Worm (Caenorhabditis elegans) whole organism, late embryonic: ENCODE results near the gene Y57G11C.28.
"Not testable (repeated sequence)": the region's sequence is repeated elsewhere in the genome, so short reads cannot be mapped to it uniquely, and the experiment has no call there.

ENCODE experiments used
- K02D7.2 ChIP-seq: sonication (generic microtip); optimal IDR thresholded peaks from 2 replicates; lab custom pipeline; 2017; ENCODE audit warnings: mild to moderate bottlenecking, missing genetic modification characterization, missing compliant biosample characterization
- ama-1 ChIP-seq: fragments of 150-350 bp; optimal IDR thresholded peaks from 2 replicates; lab custom pipeline; 2014
- ceh-19 ChIP-seq: fragments of 200-800 bp; sonication (Bioruptor generic); optimal IDR thresholded peaks from 2 replicates; lab custom pipeline; 2018; ENCODE audit warnings: mild to moderate bottlenecking, missing genetic modification characterization, missing compliant biosample characterization
- ceh-30 ChIP-seq: fragments of 150-350 bp; optimal IDR thresholded peaks from 2 replicates; lab custom pipeline; 2014; ENCODE audit warnings: missing biosample characterization, missing genetic modification characterization
- ceh-34 ChIP-seq: sonication (generic microtip); optimal IDR thresholded peaks from 2 replicates; lab custom pipeline; 2016; ENCODE audit warnings: mild to moderate bottlenecking, missing genetic modification characterization, missing compliant biosample characterization
- ceh-45 ChIP-seq: fragments of 200-800 bp; sonication (Bioruptor generic); IDR thresholded peaks from 2 replicates; pipeline ENCODE4 v1.3.6; 2022; ENCODE audit warnings: missing genetic modification reagents, missing genetic modification characterization, missing compliant biosample characterization
- ceh-48 ChIP-seq: sonication (generic microtip); optimal IDR thresholded peaks from 2 replicates; lab custom pipeline; 2016; ENCODE audit warnings: missing genetic modification characterization, inconsistent platforms, missing compliant biosample characterization
- che-1 ChIP-seq: sonication (generic microtip); optimal IDR thresholded peaks from 2 replicates; lab custom pipeline; 2016; ENCODE audit warnings: mild to moderate bottlenecking, missing genetic modification characterization, missing compliant biosample characterization
- dve-1 ChIP-seq: sonication (generic microtip); optimal IDR thresholded peaks from 2 replicates; lab custom pipeline; 2017; ENCODE audit warnings: antibody characterized with exemption, mild to moderate bottlenecking, missing genetic modification characterization, missing compliant biosample characterization
- elt-2 ChIP-seq: sonication (generic microtip); optimal IDR thresholded peaks from 2 replicates; lab custom pipeline; 2016; ENCODE audit warnings: missing genetic modification reagents, missing genetic modification characterization, missing compliant biosample characterization
- elt-4 ChIP-seq: sonication (generic microtip); optimal IDR thresholded peaks from 2 replicates; lab custom pipeline; 2016; ENCODE audit warnings: missing genetic modification characterization, missing compliant biosample characterization
- ets-4 ChIP-seq: sonication (generic microtip); optimal IDR thresholded peaks from 2 replicates; lab custom pipeline; 2016; ENCODE audit warnings: missing genetic modification characterization, missing compliant biosample characterization
- eyg-1 ChIP-seq: sonication (generic microtip); optimal IDR thresholded peaks from 2 replicates; lab custom pipeline; 2016; ENCODE audit warnings: missing genotype, missing genetic modification characterization, missing compliant biosample characterization
- fax-1 ChIP-seq: sonication (generic microtip); optimal IDR thresholded peaks from 2 replicates; lab custom pipeline; 2016; ENCODE audit warnings: missing genotype, missing genetic modification characterization, missing compliant biosample characterization
- fkh-6 ChIP-seq: sonication (generic microtip); optimal IDR thresholded peaks from 2 replicates; lab custom pipeline; 2016; ENCODE audit warnings: missing genetic modification characterization, missing compliant biosample characterization
- hlh-8 ChIP-seq: sonication (generic microtip); optimal IDR thresholded peaks from 2 replicates; lab custom pipeline; 2016; ENCODE audit warnings: missing genotype, missing genetic modification characterization, missing compliant biosample characterization
- lin-11 ChIP-seq: fragments of 200-800 bp; sonication (Bioruptor generic); optimal IDR thresholded peaks from 2 replicates; lab custom pipeline; 2018; ENCODE audit warnings: mild to moderate bottlenecking, missing genetic modification characterization, missing compliant biosample characterization
- mec-3 ChIP-seq: sonication (generic microtip); optimal IDR thresholded peaks from 2 replicates; lab custom pipeline; 2016; ENCODE audit warnings: borderline replicate concordance, missing genetic modification characterization, missing compliant biosample characterization
- nhr-11 ChIP-seq: fragments of 150-350 bp; optimal IDR thresholded peaks from 2 replicates; lab custom pipeline; 2014; ENCODE audit warnings: missing biosample characterization, missing genetic modification characterization
- nhr-232 ChIP-seq: sonication (generic microtip); optimal IDR thresholded peaks from 2 replicates; lab custom pipeline; 2016; ENCODE audit warnings: missing genetic modification characterization, missing compliant biosample characterization
- odd-2 ChIP-seq: sonication (generic microtip); optimal IDR thresholded peaks from 2 replicates; lab custom pipeline; 2017; ENCODE audit warnings: antibody characterized with exemption, mild to moderate bottlenecking, missing genetic modification characterization, missing compliant biosample characterization
- pag-3 ChIP-seq: sonication (generic microtip); optimal IDR thresholded peaks from 2 replicates; lab custom pipeline; 2016; ENCODE audit warnings: missing compliant biosample characterization, missing genetic modification characterization, borderline replicate concordance
- pax-1 ChIP-seq: fragments of 150-350 bp; optimal IDR thresholded peaks from 2 replicates; lab custom pipeline; 2014; ENCODE audit warnings: missing biosample characterization, missing genetic modification characterization
- pha-2 ChIP-seq: sonication (generic microtip); optimal IDR thresholded peaks from 2 replicates; lab custom pipeline; 2017; ENCODE audit warnings: mild to moderate bottlenecking, missing genetic modification characterization, missing compliant biosample characterization
- pha-4 ChIP-seq: fragments of 150-350 bp; optimal IDR thresholded peaks from 2 replicates; lab custom pipeline; 2018; ENCODE audit warnings: missing biosample characterization, missing genetic modification reagents, missing genetic modification characterization
- pqm-1 ChIP-seq: sonication (generic microtip); optimal IDR thresholded peaks from 2 replicates; lab custom pipeline; 2016; ENCODE audit warnings: missing genetic modification characterization, missing compliant biosample characterization
- pros-1 ChIP-seq: fragments of 150-350 bp; optimal IDR thresholded peaks from 2 replicates; lab custom pipeline; 2014; ENCODE audit warnings: missing biosample characterization, missing genetic modification reagents, missing genetic modification characterization
- rnt-1 ChIP-seq: sonication (generic microtip); optimal IDR thresholded peaks from 2 replicates; lab custom pipeline; 2016; ENCODE audit warnings: missing genetic modification characterization, missing compliant biosample characterization
- sdc-2 ChIP-seq: sonication (generic microtip); optimal IDR thresholded peaks from 2 replicates; lab custom pipeline; 2016; ENCODE audit warnings: missing genotype, missing genetic modification characterization, missing compliant biosample characterization
- ttx-3 ChIP-seq: sonication (generic microtip); optimal IDR thresholded peaks from 2 replicates; lab custom pipeline; 2016; ENCODE audit warnings: missing genetic modification reagents, missing genetic modification characterization, missing compliant biosample characterization
- unc-55 ChIP-seq: sonication (generic microtip); optimal IDR thresholded peaks from 2 replicates; lab custom pipeline; 2017; ENCODE audit warnings: missing biosample characterization, missing genetic modification reagents, missing genetic modification characterization
- unc-86 ChIP-seq: sonication (generic microtip); optimal IDR thresholded peaks from 2 replicates; lab custom pipeline; 2016; ENCODE audit warnings: missing genetic modification characterization, missing compliant biosample characterization
- zip-5 ChIP-seq: sonication (generic microtip); optimal IDR thresholded peaks from 2 replicates; lab custom pipeline; 2016; ENCODE audit warnings: missing genetic modification characterization, missing compliant biosample characterization
- ztf-16 ChIP-seq: sonication (generic microtip); optimal IDR thresholded peaks from 2 replicates; lab custom pipeline; 2017; ENCODE audit warnings: missing genetic modification characterization, missing compliant biosample characterization

Gene Y57G11C.28

DNA sequence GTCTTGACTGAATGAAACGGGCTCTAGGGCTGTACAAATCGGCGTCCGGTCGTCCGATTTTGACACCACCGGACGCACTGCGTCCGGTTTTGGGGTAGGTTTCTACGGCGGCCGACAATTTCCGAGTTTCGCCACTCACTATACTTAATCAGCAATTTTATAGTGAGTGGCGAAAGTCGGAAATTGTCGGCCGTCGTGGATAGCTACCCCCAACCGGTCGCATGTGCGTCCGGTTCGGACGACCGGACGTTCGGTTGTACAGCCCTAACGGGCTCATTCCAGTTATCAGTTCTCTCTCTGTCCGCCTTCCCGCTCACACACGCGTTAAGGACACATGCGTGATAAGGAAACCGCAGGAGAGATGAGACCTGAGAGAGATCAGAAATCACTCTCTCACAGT is 3.1 kb downstream of the Y57G11C.28 start, which contains the start of gene Y57G11C.1131:
Y57G11C.1131 (plus strand) TSS at position 333 of the 400 bp plus-strand sequence.
- TF ChIP-seq ceh-34 (tag; lab: Kevin White, UChicago) (no peak), elt-2 (peak; percentile 28)

DNA sequence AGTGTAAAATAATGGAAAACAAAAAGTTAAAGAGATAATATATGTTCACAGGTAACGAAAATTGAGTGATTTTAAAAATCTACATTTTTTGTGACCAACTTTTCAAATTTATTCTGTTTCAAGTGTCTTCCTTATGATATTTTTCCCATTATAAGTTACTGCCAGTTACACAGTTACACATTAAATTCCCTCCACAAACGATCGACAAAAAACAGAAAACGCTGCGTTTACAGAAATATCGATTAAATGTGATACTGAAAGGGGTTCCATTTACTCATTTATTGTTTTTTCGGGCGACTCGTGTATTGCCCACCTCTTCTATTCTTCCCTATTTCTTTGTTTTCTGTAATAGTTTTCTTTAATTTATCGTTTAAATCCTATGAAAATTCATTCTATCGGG is 7.5 kb downstream of the Y57G11C.28 start, which contains the start of gene Y57G11C.1144:
Y57G11C.1144 (plus strand) TSS at position 301 of the 400 bp plus-strand sequence.
- no peak for TF ChIP-seq lin-11 (tag; lab: Kevin White, UChicago)
- TF ChIP-seq nhr-232 (tag; lab: Kevin White, UChicago): no peak
- TF ChIP-seq zip-5 (tag; lab: Kevin White, UChicago): no peak
- no peak for TF ChIP-seq ceh-45
- no peak for TF ChIP-seq rnt-1
- TF ChIP-seq hlh-8: no peak
- TF ChIP-seq mec-3 (tag; lab: Kevin White, UChicago): no peak
- no peak for TF ChIP-seq odd-2 (tag; lab: Kevin White, UChicago)
- TF ChIP-seq sdc-2 (tag; lab: Kevin White, UChicago): no peak
- no peak for TF ChIP-seq unc-86 (tag; lab: Kevin White, UChicago)
- no peak for TF ChIP-seq pqm-1 (tag; lab: Kevin White, UChicago)

DNA sequence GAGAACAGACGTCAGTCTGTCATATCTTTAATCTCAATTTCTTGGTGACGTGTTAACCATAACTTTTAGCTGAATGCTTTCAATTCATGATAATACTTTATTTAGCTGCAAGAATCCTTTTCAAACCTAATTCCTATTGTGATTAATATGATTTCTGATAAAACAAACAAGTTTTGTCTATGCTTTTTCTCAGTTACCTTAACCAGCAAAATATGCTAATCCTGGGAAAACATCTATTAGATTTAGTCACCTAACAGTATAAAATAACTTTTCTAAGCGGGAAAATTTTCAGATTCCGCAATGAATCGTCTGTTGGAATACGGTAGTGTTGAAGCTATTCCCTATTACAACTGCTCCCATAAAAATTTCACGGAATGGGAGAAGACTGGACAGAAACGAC is 9.1 kb downstream of the Y57G11C.28 start, which contains the start of gene Y57G11C.30:
Y57G11C.30 (plus strand) TSS at position 301 of the 400 bp plus-strand sequence.
- TF ChIP-seq che-1 (tag; lab: Kevin White, UChicago); fax-1; ztf-16: not testable (repeated sequence)

DNA sequence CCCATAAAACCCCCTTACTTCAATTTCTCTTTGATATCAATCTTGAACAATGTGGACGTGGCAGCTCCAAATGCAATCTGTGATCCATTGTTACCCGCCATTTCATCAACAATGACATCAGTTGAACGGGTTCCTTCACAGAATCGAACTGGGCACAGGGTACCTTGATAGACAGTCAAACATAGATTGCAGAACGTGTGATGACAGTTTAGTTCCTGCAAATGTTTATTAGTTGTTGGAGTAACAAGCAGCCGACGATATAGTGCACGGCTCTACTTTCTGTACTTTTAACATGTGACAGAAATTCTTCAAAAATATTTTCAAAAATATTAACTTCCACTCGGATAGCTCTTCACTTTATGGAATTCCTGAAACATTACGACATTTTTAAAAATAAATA is 14.7 kb downstream of the Y57G11C.28 start, which contains the start of gene Y57G11C.48:
Y57G11C.48 (minus strand) TSS at position 101 of the 400 bp plus-strand sequence.
- TF ChIP-seq ceh-45 (no peak), ama-1 (lab: Kevin White, UChicago) (no peak), K02D7.2 (no peak), pag-3 (tag; lab: Kevin White, UChicago) (no peak), ceh-19 (GFP tag; lab: Kevin White, UChicago) (no peak), pros-1 (no peak), pax-1 (tag; lab: Kevin White, UChicago) (no peak), pha-4 (tag; lab: Kevin White, UChicago) (no peak), ets-4 (tag; lab: Kevin White, UChicago) (no peak)

DNA sequence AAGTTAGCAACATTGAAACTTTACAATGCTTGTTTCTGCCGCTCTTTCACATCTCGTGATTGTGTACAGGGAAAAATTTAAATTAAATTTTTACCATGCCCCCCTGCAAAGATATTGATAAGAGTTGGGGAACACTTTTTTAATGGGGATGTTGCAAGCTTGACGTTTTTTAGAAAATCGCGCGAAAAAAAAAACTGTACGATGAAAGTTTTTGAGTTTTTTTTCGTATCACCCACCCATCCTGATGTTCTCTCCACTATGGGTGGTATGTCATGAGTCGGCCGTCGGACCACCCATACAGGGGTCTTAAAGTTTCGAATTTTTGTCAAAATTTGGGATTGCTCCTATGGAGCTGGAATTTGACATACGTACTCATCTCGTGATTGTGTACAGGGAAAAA is 19.5 kb downstream of the Y57G11C.28 start:
- TF ChIP-seq ttx-3 (no peak), nhr-11 (tag; lab: Kevin White, UChicago) (no peak), ceh-48 (no peak), odd-2 (tag; lab: Kevin White, UChicago) (no peak), ceh-30 (tag; lab: Kevin White, UChicago) (no peak), eyg-1 (tag; lab: Kevin White, UChicago) (no peak)

DNA sequence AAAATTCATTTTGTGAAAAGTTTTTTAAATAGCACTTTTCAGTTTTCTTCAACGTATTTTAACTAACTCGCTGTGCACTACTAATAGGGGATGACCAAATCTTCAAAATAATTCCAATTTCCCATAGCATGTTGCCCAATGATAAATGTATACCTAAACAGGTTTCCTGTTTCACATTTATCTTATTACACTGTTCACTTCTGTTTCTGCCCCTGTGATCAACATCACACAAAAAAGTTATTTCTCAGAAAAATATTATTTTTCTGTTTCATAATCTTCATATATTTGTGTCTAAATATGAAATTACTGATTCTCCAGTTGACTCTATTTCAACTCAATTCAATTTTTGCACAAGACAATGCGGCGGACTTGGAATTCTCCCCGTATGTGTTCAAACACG is 20.9 kb downstream of the Y57G11C.28 start, which contains the start of gene Y41E3.22:
Y41E3.22 (plus strand) TSS at position 243 of the 400 bp plus-strand sequence.
- no peak for TF ChIP-seq lin-11 (tag; lab: Kevin White, UChicago)
- TF ChIP-seq elt-2: no peak
- TF ChIP-seq ceh-48: no peak
- TF ChIP-seq unc-55 (GFP tag; lab: Kevin White, UChicago): no peak
- TF ChIP-seq pha-2 (tag; lab: Kevin White, UChicago): no peak
- TF ChIP-seq fkh-6: no peak
- TF ChIP-seq K02D7.2: no peak
- TF ChIP-seq elt-4 (tag; lab: Kevin White, UChicago): no peak
- TF ChIP-seq dve-1 (tag; lab: Kevin White, UChicago): no peak
